Worm (Caenorhabditis elegans): ENCODE measurements around the gene F16G10.2.

DNA sequence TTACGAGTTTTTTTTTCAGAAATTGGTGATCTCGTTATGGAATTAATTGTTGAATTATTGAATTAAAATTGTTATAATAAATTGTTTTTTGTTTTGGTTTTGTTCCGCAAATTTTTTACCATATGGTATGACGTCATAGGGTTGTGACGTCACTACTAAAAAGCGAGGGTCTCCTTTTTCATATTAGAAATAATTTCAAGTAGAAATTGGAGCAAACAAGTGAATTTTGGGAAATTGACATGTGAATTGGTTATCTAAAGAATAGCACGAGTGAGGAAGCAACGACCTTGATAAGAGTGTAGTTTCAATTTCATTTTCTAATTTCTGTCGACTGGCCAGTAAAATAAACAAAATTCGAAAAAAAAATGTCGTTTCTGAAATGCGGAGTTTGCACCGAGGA is 39.5 kb upstream of the F16G10.2 start, which contains the start of gene F43C11.7:
- TF ChIP-seq nhr-25 (tag; optimal IDR thresholded peaks at IDR 0.05) (no peak), ztf-11 (tag; optimal IDR thresholded peaks at IDR 0.05) (no peak), snpc-4 (tag; optimal IDR thresholded peaks at IDR 0.05) (no peak), egl-27 (tag; optimal IDR thresholded peaks at IDR 0.05) (no peak), unc-55 (GFP tag; optimal IDR thresholded peaks at IDR 0.05) (no peak), nhr-6 (tag; optimal IDR thresholded peaks at IDR 0.05) (no peak), elt-3 (tag; optimal IDR thresholded peaks at IDR 0.05) (no peak), nhr-11 (tag; optimal IDR thresholded peaks at IDR 0.05) (no peak), fos-1 (tag; optimal IDR thresholded peaks at IDR 0.05) (peak; percentile 60), zag-1 (tag; optimal IDR thresholded peaks at IDR 0.05) (no peak)
